Worm (Caenorhabditis elegans): ENCODE data around the gene mrps-17.

mrps-17 gene

DNA sequence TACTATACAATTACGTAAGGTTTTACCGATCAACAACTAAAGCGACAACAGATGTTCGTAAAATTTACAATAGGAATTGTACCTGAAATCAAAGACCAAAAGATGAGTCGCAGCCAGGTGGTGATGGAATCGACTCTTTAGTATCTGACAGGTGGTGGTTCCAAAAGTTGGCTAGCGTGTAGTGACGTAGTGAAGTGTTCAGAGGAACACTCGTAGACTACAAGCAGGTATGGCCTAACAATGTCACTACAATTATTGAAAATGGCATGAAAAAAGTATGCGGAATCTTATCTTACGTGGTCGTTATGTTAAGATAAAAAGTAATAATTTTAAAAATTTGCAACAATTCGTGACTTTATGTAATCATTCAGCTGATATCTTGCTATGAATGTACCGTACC lies 10.1 kb downstream of the mrps-17 start:
- TF ChIP-seq K11D2.4 (GFP tag; IDR thresholded peaks at IDR 0.05) (no peak), ztf-28 (GFP tag; IDR thresholded peaks at IDR 0.05) (no peak), repo-1 (tag; optimal IDR thresholded peaks at IDR 0.05) (peak; percentile 25), lin-35 (GFP tag; optimal IDR thresholded peaks at IDR 0.05) (peak in 1 of 3 experiments; percentile 6), ama-1 (optimal IDR thresholded peaks at IDR 0.05) (peak; percentile 43), ama-1 (GFP tag; optimal IDR thresholded peaks at IDR 0.05) (no peak), mel-28 (tag; optimal IDR thresholded peaks at IDR 0.05; ENCODE audit: borderline replicate concordance) (no peak)

DNA sequence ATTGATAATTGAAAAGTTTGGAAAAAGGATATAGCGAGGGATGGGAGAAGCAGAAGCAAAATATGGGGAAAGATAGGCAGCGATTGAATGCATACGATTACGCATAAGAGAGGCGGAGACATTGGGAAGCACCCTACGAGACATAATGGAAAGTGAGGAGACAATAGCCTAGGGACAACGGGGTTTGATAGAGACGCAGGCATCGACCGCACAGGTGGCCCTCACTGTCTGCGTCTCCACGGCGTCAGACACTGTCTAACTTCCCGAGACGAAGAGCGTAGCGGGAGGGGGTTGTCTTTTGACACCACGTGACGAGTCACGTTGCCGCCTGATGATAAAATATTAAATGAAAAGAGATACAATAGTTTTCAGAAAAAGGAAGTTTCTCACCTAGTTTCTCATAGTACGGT lies 10.6 kb downstream of the mrps-17 start:
- no peak for TF ChIP-seq D2030.7 (GFP tag; IDR thresholded peaks at IDR 0.05)
- peak; percentile 90 for TF ChIP-seq nfyb-1 (GFP tag; IDR thresholded peaks at IDR 0.05)
- peak; percentile 60 for TF ChIP-seq madf-10 (tag; optimal IDR thresholded peaks at IDR 0.05)
- TF ChIP-seq K11D2.4 (GFP tag; IDR thresholded peaks at IDR 0.05), result peak; percentile 85
- peak; percentile 88 for TF ChIP-seq B0336.3 (GFP tag; IDR thresholded peaks at IDR 0.05)
- TF ChIP-seq cebp-2 (GFP tag; IDR thresholded peaks at IDR 0.05), result no peak
- no peak for TF ChIP-seq ccch-3 (GFP tag; optimal IDR thresholded peaks at IDR 0.05)
- TF ChIP-seq C17E4.6 (GFP tag; IDR thresholded peaks at IDR 0.05), result no peak
- TF ChIP-seq C06A6.2 (GFP tag; conservative IDR thresholded peaks at IDR 0.05), result peak; percentile 86
- no peak for TF ChIP-seq B0019.2 (GFP tag; conservative IDR thresholded peaks at IDR 0.05)
- peak; percentile 60 for TF ChIP-seq Y56A3A.18 (GFP tag; IDR thresholded peaks at IDR 0.05)
- no peak for TF ChIP-seq snpc-1.3 (tag; optimal IDR thresholded peaks at IDR 0.05; ENCODE audit: insufficient read depth)
- no peak for TF ChIP-seq Y67H2A.10 (GFP tag; conservative IDR thresholded peaks at IDR 0.05)
- no peak for TF ChIP-seq lsy-27 (tag; optimal IDR thresholded peaks at IDR 0.05; ENCODE audit: borderline replicate concordance, insufficient read depth)
- peak; percentile 35; the same call in 1 of the 2 replicates for TF ChIP-seq Y95B8A.8 (GFP tag; IDR thresholded peaks at IDR 0.05)
- peak; percentile 63 for TF ChIP-seq tbp1 (GFP tag; optimal IDR thresholded peaks at IDR 0.05)
- no peak for TF ChIP-seq bed-1 (GFP tag; IDR thresholded peaks at IDR 0.05)
- no peak for TF ChIP-seq attf-3 (GFP tag; conservative IDR thresholded peaks at IDR 0.05)
- TF ChIP-seq F52B5.7 (tag; optimal IDR thresholded peaks at IDR 0.05), result no peak
- peak; percentile 78 for TF ChIP-seq let-526 (GFP tag; IDR thresholded peaks at IDR 0.05)
- no peak for TF ChIP-seq F33H1.4 (GFP tag; IDR thresholded peaks at IDR 0.05)
- no peak for TF ChIP-seq unc-62 (GFP tag; optimal IDR thresholded peaks at IDR 0.05)
- no peak for TF ChIP-seq rpc-1 (optimal IDR thresholded peaks at IDR 0.05)
- no peak for TF ChIP-seq rpc-1 (tag; optimal IDR thresholded peaks at IDR 0.05)
- peak; percentile 0 for TF ChIP-seq F23B12.7 (tag; optimal IDR thresholded peaks at IDR 0.05; ENCODE audit: insufficient read depth)
- TF ChIP-seq sptf-2 (GFP tag; optimal IDR thresholded peaks at IDR 0.05), result no peak
- TF ChIP-seq cebp-1 (GFP tag; IDR thresholded peaks at IDR 0.05), result 0 out of 2 replicates have a peak, but pooled peaks have one; percentile 7
- peak; percentile 88 for TF ChIP-seq cebp-1 (tag; optimal IDR thresholded peaks at IDR 0.05)
- TF ChIP-seq sdz-38 (tag; optimal IDR thresholded peaks at IDR 0.05), result no peak
- peak; percentile 38 for TF ChIP-seq ztf-18 (tag; optimal IDR thresholded peaks at IDR 0.05)
- TF ChIP-seq sea-2 (GFP tag; IDR thresholded peaks at IDR 0.05), result no peak
- TF ChIP-seq gei-17 (GFP tag; optimal IDR thresholded peaks at IDR 0.05), result peak; percentile 76
- TF ChIP-seq aptf-2 (GFP tag; conservative IDR thresholded peaks at IDR 0.05), result no peak
- peak; percentile 41; the same call in 1 of the 2 replicates for TF ChIP-seq rcor-1 (GFP tag; IDR thresholded peaks at IDR 0.05)
- peak; percentile 86 for TF ChIP-seq chd-7 (tag; optimal IDR thresholded peaks at IDR 0.05)
- TF ChIP-seq Y53F4B.3 (GFP tag; IDR thresholded peaks at IDR 0.05), result no peak
- TF ChIP-seq ceh-91 (GFP tag; IDR thresholded peaks at IDR 0.05), result no peak
- peak; percentile 68 for TF ChIP-seq K12H6.12 (tag; optimal IDR thresholded peaks at IDR 0.05)
- TF ChIP-seq snpc-3.4 (tag; optimal IDR thresholded peaks at IDR 0.05), result no peak
- peak; percentile 75 for TF ChIP-seq nhr-80 (tag; optimal IDR thresholded peaks at IDR 0.05)
- TF ChIP-seq nhr-120 (GFP tag; IDR thresholded peaks at IDR 0.05), result no peak
- no peak for TF ChIP-seq ztf-25 (GFP tag; IDR thresholded peaks at IDR 0.05)
- no peak for TF ChIP-seq F10E7.11 (tag; optimal IDR thresholded peaks at IDR 0.05)

Data from whole organism, young adult.